Fruit fly (Drosophila melanogaster) whole organism, prepupa: Measurements from ENCODE around the gene Eno.

ENCODE experiments used
- CG11902 ChIP-seq: fragments of 200-800 bp; sonication (Bioruptor generic); optimal IDR thresholded peaks from 3 replicates; lab custom pipeline; 2016; ENCODE audit warnings: missing biosample characterization, missing genetic modification characterization
- CG15336 ChIP-seq: fragments of 200-800 bp; sonication (Bioruptor generic); IDR thresholded peaks from 2 replicates; pipeline ENCODE4 v1.3.6; 2022; ENCODE audit warnings: missing biosample characterization, missing genetic modification characterization
- CG1621 ChIP-seq: fragments of 200-800 bp; sonication (Bioruptor generic); optimal IDR thresholded peaks from 3 replicates; lab custom pipeline; 2018; ENCODE audit warnings: missing biosample characterization, mild to moderate bottlenecking, missing genetic modification characterization
- CG16779 ChIP-seq: fragments of 200-800 bp; sonication (Bioruptor generic); optimal IDR thresholded peaks from 3 replicates; lab custom pipeline; 2017; ENCODE audit warnings: missing biosample characterization, mild to moderate bottlenecking, missing genetic modification characterization
- CG3032 ChIP-seq: fragments of 200-800 bp; optimal IDR thresholded peaks from 2 replicates; lab custom pipeline; 2019; ENCODE audit warnings: missing biosample characterization, mild to moderate bottlenecking, missing genetic modification characterization, moderate library complexity
- CG31627 ChIP-seq: fragments of 200-800 bp; sonication (Bioruptor generic); optimal IDR thresholded peaks from 3 replicates; lab custom pipeline; 2016; ENCODE audit warnings: missing biosample characterization, missing genetic modification characterization
- CG34406 ChIP-seq: fragments of 200-800 bp; sonication (Bioruptor generic); optimal IDR thresholded peaks from 3 replicates; lab custom pipeline; 2016; ENCODE audit warnings: missing biosample characterization, missing genetic modification characterization
- CG3919 ChIP-seq: fragments of 200-800 bp; sonication (Bioruptor generic); optimal IDR thresholded peaks from 3 replicates; lab custom pipeline; 2016; ENCODE audit warnings: missing biosample characterization, missing genetic modification characterization
- CG6163 ChIP-seq: fragments of 200-800 bp; sonication (Bioruptor generic); IDR thresholded peaks from 3 replicates; pipeline ENCODE4 v1.3.6; 2022; ENCODE audit warnings: missing biosample characterization, missing genetic modification characterization
- CG6276 ChIP-seq: fragments of 200-800 bp; sonication (Bioruptor generic); optimal IDR thresholded peaks from 2 replicates; lab custom pipeline; 2017; ENCODE audit warnings: missing biosample characterization, mild to moderate bottlenecking, missing genetic modification characterization
- CG6808 ChIP-seq: fragments of 200-800 bp; sonication (Bioruptor generic); optimal IDR thresholded peaks from 3 replicates; lab custom pipeline; 2017; ENCODE audit warnings: missing biosample characterization, missing genetic modification characterization, mild to moderate bottlenecking, moderate library complexity, missing genetic modification reagents
- CG7368 ChIP-seq: fragments of 200-800 bp; sonication (Bioruptor generic); optimal IDR thresholded peaks from 3 replicates; lab custom pipeline; 2016; ENCODE audit warnings: missing biosample characterization, missing genetic modification characterization
- CG8319 ChIP-seq: fragments of 200-800 bp; sonication (Bioruptor generic); optimal IDR thresholded peaks from 3 replicates; lab custom pipeline; 2016; ENCODE audit warnings: missing biosample characterization, missing genetic modification characterization
- CG8632 ChIP-seq: fragments of 200-800 bp; sonication (Bioruptor generic); optimal IDR thresholded peaks from 3 replicates; lab custom pipeline; 2016; ENCODE audit warnings: missing biosample characterization, missing genetic modification characterization
- CG9139 ChIP-seq: fragments of 200-800 bp; sonication (Bioruptor generic); optimal IDR thresholded peaks from 3 replicates; lab custom pipeline; 2017; ENCODE audit warnings: missing biosample characterization, mild to moderate bottlenecking, missing genetic modification characterization
- Eip75B ChIP-seq: fragments of 200-800 bp; sonication (Bioruptor generic); optimal IDR thresholded peaks from 3 replicates; lab custom pipeline; 2016; ENCODE audit warnings: missing biosample characterization, missing genetic modification characterization
- Eip78C ChIP-seq: fragments of 200-800 bp; sonication (Bioruptor generic); peaks from one replicate; lab custom pipeline; 2016; ENCODE audit warnings: missing biosample characterization, missing genetic modification characterization
- Ets21C ChIP-seq: fragments of 200-800 bp; sonication (Bioruptor generic); optimal IDR thresholded peaks from 3 replicates; lab custom pipeline; 2016; ENCODE audit warnings: missing biosample characterization, missing genetic modification characterization
- Ets96B ChIP-seq: fragments of 200-800 bp; optimal IDR thresholded peaks from 2 replicates; lab custom pipeline; 2019; ENCODE audit warnings: missing biosample characterization, mild to moderate bottlenecking, missing genetic modification characterization, moderate library complexity
- Hr38 ChIP-seq: sonication (Bioruptor generic); optimal IDR thresholded peaks from 2 replicates; lab custom pipeline; 2016; ENCODE audit warnings: missing biosample characterization, missing genetic modification characterization
- Hr39 ChIP-seq: fragments of 200-800 bp; sonication (Bioruptor generic); optimal IDR thresholded peaks from 2 replicates; lab custom pipeline; 2016; ENCODE audit warnings: missing biosample characterization, missing genetic modification characterization
- Met ChIP-seq: fragments of 200-800 bp; sonication (Bioruptor generic); optimal IDR thresholded peaks from 3 replicates; lab custom pipeline; 2016; ENCODE audit warnings: missing biosample characterization, missing genetic modification characterization
- OdsH ChIP-seq: fragments of 200-800 bp; sonication (Bioruptor generic); optimal IDR thresholded peaks from 3 replicates; lab custom pipeline; 2016; ENCODE audit warnings: missing biosample characterization, missing genetic modification characterization
- Sox102F ChIP-seq: fragments of 200-800 bp; sonication (Bioruptor generic); optimal IDR thresholded peaks from 2 replicates; lab custom pipeline; 2016; ENCODE audit warnings: missing biosample characterization, mild to moderate bottlenecking, missing genetic modification characterization
- Sox15 ChIP-seq: fragments of 200-800 bp; sonication (Bioruptor generic); optimal IDR thresholded peaks from 3 replicates; lab custom pipeline; 2016; ENCODE audit warnings: missing biosample characterization, missing genetic modification characterization
- achi ChIP-seq: fragments of 200-800 bp; sonication (Bioruptor generic); optimal IDR thresholded peaks from 3 replicates; lab custom pipeline; 2016; ENCODE audit warnings: missing biosample characterization, missing genetic modification characterization
- cyc ChIP-seq: fragments of 200-800 bp; sonication (Bioruptor generic); optimal IDR thresholded peaks from 3 replicates; lab custom pipeline; 2016; ENCODE audit warnings: missing biosample characterization, missing genetic modification characterization
- dac ChIP-seq: fragments of 200-800 bp; sonication (Bioruptor generic); optimal IDR thresholded peaks from 2 replicates; lab custom pipeline; 2017; ENCODE audit warnings: missing biosample characterization, mild to moderate bottlenecking, missing genetic modification characterization
- dsx ChIP-seq: fragments of 200-800 bp; optimal IDR thresholded peaks from 3 replicates; lab custom pipeline; 2019; ENCODE audit warnings: missing biosample characterization, mild to moderate bottlenecking, missing genetic modification characterization, moderate library complexity; ENCODE audit not compliant: poor library complexity, severe bottlenecking
- eg ChIP-seq: fragments of 200-800 bp; sonication (Bioruptor generic); IDR thresholded peaks from 3 replicates; pipeline ENCODE4 v1.3.6; 2022; ENCODE audit warnings: missing biosample characterization, missing genetic modification characterization
- esn ChIP-seq: fragments of 200-800 bp; sonication (Bioruptor generic); optimal IDR thresholded peaks from 2 replicates; lab custom pipeline; 2016; ENCODE audit warnings: missing biosample characterization, mild to moderate bottlenecking, missing genetic modification characterization, moderate library complexity
- fd59A ChIP-seq: fragments of 200-800 bp; sonication (Bioruptor generic); optimal IDR thresholded peaks from 2 replicates; lab custom pipeline; 2017; ENCODE audit warnings: missing biosample characterization, mild to moderate bottlenecking, missing genetic modification characterization, missing genetic modification reagents
- fkh ChIP-seq: fragments of 200-800 bp; sonication (Bioruptor generic); optimal IDR thresholded peaks from 3 replicates; lab custom pipeline; 2017; ENCODE audit warnings: missing biosample characterization, mild to moderate bottlenecking, missing genetic modification characterization, moderate library complexity
- lz ChIP-seq: fragments of 200-800 bp; sonication (Bioruptor generic); optimal IDR thresholded peaks from 3 replicates; lab custom pipeline; 2016; ENCODE audit warnings: missing biosample characterization, missing genetic modification characterization
- net ChIP-seq: fragments of 200-800 bp; sonication (Bioruptor generic); optimal IDR thresholded peaks from 3 replicates; lab custom pipeline; 2016; ENCODE audit warnings: missing biosample characterization, missing genetic modification characterization
- salr ChIP-seq, 2 experiments: fragments of 200-800 bp; sonication (Bioruptor generic); optimal IDR thresholded peaks; 3 replicates each; lab custom pipeline; 2016 to 2018; ENCODE audit warnings: missing biosample characterization in 2 of 2, missing genetic modification characterization in 2 of 2, mild to moderate bottlenecking in 1 of 2
- spab ChIP-seq: fragments of 200-800 bp; sonication (Bioruptor generic); optimal IDR thresholded peaks from 2 replicates; lab custom pipeline; 2017; ENCODE audit warnings: missing biosample characterization, mild to moderate bottlenecking, missing genetic modification characterization, missing genetic modification reagents
- svp ChIP-seq: fragments of 200-800 bp; sonication (Bioruptor generic); peaks from one replicate; lab custom pipeline; 2016; ENCODE audit warnings: missing biosample characterization, missing genetic modification characterization
- topi ChIP-seq: fragments of 200-800 bp; sonication (Bioruptor generic); optimal IDR thresholded peaks from 3 replicates; lab custom pipeline; 2016; ENCODE audit warnings: missing biosample characterization, missing genetic modification characterization
- vri ChIP-seq: fragments of 200-800 bp; sonication (Bioruptor generic); optimal IDR thresholded peaks from 3 replicates; lab custom pipeline; 2016; ENCODE audit warnings: missing biosample characterization, mild to moderate bottlenecking, missing genetic modification characterization

Gene Eno

DNA sequence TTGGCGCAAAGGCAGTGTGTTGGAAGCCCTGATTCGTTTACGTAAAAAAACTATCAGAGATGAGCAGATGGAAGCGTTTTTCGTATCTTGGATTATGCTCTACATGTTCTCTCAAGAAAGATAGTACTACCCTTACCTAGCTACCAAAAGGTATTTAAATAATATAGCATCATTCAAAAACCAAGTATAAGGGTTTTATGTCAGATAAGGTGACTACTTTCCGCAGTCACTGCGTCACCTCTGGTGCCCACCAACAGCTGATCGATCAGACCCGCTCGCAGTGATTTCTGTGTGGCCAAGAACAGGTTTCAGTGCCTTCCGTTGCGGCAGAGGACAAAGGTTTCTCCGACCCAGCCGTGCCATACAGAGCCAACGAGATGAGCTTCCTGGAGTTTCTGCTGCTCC lies at the start of gene Eno, which contains the start of gene CG31937 (continued):
- TF ChIP-seq topi = peak; percentile 49
- TF ChIP-seq Sox102F (GFP tag; lab: Kevin White, UChicago) = peak; percentile 64
- TF ChIP-seq CG15336 (GFP tag; lab: Robert Waterston, UW) = peak; percentile 61
- TF ChIP-seq CG6163 (GFP tag; lab: Robert Waterston, UW) = peak; percentile 39; the same call in 1 of the 3 replicates
- peak; percentile 57 for TF ChIP-seq net
- peak; percentile 76 for TF ChIP-seq Eip78C
- peak; percentile 54 for TF ChIP-seq CG3032 (tag; lab: Kevin White, UChicago)
- peak; percentile 51 for TF ChIP-seq CG31627 (GFP tag; lab: Kevin White, UChicago)

DNA sequence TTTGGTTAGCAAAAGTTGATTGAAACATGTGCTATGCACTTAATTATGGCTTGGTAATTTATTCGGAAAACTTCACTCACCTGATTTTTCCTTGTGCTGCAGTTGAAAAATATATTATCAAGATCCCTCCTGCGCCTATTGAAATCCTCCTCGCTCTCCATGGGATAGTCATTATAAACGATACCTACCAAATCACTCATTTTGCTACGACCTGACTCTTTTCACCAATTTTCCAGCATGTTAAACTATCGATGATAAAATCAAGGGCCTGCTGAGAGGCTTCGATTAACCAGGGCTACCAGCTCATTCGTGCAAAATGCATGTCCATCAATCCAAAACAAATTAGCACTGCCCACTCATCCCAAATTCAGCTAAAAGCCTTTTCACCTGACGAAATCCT lies 29.4 kb upstream of the Eno start, which contains the start of gene CG17650:
TSS of gene CG17650 (minus strand) at position 241 of the 400 bp plus-strand sequence.
- TF ChIP-seq CG16779 (no peak), CG6163 (GFP tag; lab: Robert Waterston, UW) (no peak), Hr39 (no peak), spab (GFP tag; lab: Kevin White, UChicago) (no peak), CG7368 (GFP tag; lab: Kevin White, UChicago) (no peak), CG31627 (GFP tag; lab: Kevin White, UChicago) (no peak), Met (GFP tag; lab: Kevin White, UChicago) (no peak), eg (GFP tag; lab: Robert Waterston, UW) (no peak), net (no peak), lz (GFP tag; lab: Kevin White, UChicago) (no peak), CG11902 (no peak), Ets21C (no peak), CG6276 (GFP tag; lab: Kevin White, UChicago) (no peak), Hr38 (GFP tag; lab: Kevin White, UChicago) (no peak), topi (no peak), fd59A (GFP tag; lab: Kevin White, UChicago) (no peak), esn (no peak), dac (GFP tag; lab: Kevin White, UChicago) (no peak), Ets96B (tag; lab: Kevin White, UChicago) (no peak), vri (GFP tag; lab: Kevin White, UChicago) (no peak)
- TF ChIP-seq, all 60 proteins: peak for 0

DNA sequence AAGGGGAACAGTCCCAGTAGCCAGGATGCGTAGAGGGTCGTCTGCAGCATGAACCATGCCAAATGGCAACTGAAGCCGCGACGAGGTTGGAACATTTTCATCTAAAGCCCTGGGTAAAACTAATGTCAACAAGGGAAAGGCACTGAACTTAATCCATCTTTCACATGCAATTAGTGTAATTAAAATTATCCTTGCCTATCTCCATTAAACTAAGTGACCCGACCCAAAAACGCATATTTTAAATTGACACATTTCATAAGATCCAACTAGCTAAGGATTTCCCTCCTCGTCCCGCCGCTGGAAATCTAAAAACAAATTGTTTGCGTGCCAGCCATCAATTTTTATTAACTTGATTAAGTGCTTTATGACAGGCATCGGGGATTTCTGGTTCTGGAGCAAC lies 26.9 kb upstream of the Eno start, which contains the start of gene Gr22f:
TSS of gene Gr22f (minus strand) at position 101 of the 400 bp plus-strand sequence.
- TF ChIP-seq CG8632 (GFP tag; lab: Kevin White, UChicago) = no peak
- TF ChIP-seq Sox15 (GFP tag; lab: Kevin White, UChicago) = no peak
- no peak for TF ChIP-seq CG6808 (GFP tag; lab: Kevin White, UChicago)
- TF ChIP-seq salr (GFP tag; optimal IDR thresholded peaks at IDR 0.05; lab: Kevin White, UChicago) = no peak
- no peak for TF ChIP-seq CG3919
- TF ChIP-seq vri (GFP tag; lab: Kevin White, UChicago) = no peak

DNA sequence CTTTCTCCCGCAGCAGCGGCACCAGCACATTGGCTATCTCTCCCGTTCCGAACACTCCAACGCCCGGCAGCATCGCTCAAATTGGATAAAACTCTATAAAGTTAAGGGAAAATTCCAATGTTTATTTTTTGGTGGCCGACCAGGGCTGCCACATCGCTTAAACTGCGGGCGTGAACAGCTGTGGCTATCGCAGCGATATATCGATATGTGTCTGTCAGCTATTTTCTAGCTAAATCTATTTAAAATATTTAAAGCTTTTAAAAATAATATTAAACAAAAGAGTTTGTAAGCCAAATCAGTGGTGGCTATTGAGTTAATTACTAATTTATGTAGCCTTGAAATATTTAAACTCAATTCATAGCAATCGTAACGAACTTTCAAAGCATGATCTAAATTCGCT lies 22.5 kb upstream of the Eno start, which contains the start of the genes CG17712 and CG17648:
TSS of gene CG17712 (minus strand) at position 170 of the 400 bp plus-strand sequence.
TSS of gene CG17648 (plus strand) at position 356 of the 400 bp plus-strand sequence.
- no peak for TF ChIP-seq OdsH (GFP tag; lab: Kevin White, UChicago)
- TF ChIP-seq fkh (GFP tag; lab: Kevin White, UChicago) = peak; percentile 89
- no peak for TF ChIP-seq CG9139 (GFP tag; lab: Kevin White, UChicago)
- TF ChIP-seq, all 60 proteins: peak for 1

DNA sequence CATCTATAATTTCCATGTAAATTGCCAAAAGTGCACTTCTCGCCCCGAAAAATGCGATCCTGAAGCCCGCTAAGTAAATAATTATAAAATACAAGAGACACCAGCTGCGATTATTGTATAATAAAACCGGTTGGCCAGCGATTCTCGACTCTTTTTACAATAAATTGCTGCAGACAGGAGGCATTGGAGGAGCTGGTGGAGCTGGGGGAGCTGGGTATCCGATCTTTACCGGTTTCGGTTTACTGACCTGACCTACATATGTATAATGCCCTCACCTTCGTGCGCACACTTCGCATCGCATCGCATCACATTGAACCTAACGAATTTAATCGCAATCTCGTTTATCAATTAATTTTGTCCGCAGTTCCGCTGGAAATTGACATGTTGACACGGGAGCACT lies 19.0 kb upstream of the Eno start:
- TF ChIP-seq CG8319 (GFP tag; lab: Kevin White, UChicago) (no peak), Eip78C (peak; percentile 65), Sox102F (GFP tag; lab: Kevin White, UChicago) (peak; percentile 9), vri (GFP tag; lab: Kevin White, UChicago) (peak; percentile 90), topi (no peak), achi (GFP tag; lab: Kevin White, UChicago) (no peak), CG31627 (GFP tag; lab: Kevin White, UChicago) (no peak), CG34406 (GFP tag; lab: Kevin White, UChicago) (no peak), dsx (GFP tag; lab: Kevin White, UChicago) (no peak), CG3919 (no peak), CG15336 (GFP tag; lab: Robert Waterston, UW) (no peak), lz (GFP tag; lab: Kevin White, UChicago) (no peak), CG1621 (tag; lab: Kevin White, UChicago) (no peak), fkh (GFP tag; lab: Kevin White, UChicago) (no peak), CG8632 (GFP tag; lab: Kevin White, UChicago) (no peak), Hr39 (no peak), dac (GFP tag; lab: Kevin White, UChicago) (no peak), svp (GFP tag; lab: Kevin White, UChicago) (peak; percentile 69), CG16779 (no peak), Eip75B (GFP tag; lab: Kevin White, UChicago) (peak; percentile 38), cyc (GFP tag; lab: Kevin White, UChicago) (no peak)
